Fruit fly (Drosophila melanogaster) whole organism, wandering third instar larva: ENCODE data around the gene CG33303.

Source experiments
- CG32264 ChIP-seq: fragments of 200-800 bp; sonication (Bioruptor generic); optimal IDR thresholded peaks from 2 replicates; lab custom pipeline; 2016; ENCODE audit warnings: missing biosample characterization, missing genetic modification characterization
- CG9705 ChIP-seq: fragments of 200-800 bp; sonication (Bioruptor generic); optimal IDR thresholded peaks from 2 replicates; lab custom pipeline; 2018; ENCODE audit warnings: missing biosample characterization, mild to moderate bottlenecking, missing genetic modification characterization
- Dif ChIP-seq: fragments of 200-275, 200-300 bp; sonication (Bioruptor generic); optimal IDR thresholded peaks from 2 replicates; lab custom pipeline; 2018; ENCODE audit warnings: missing biosample characterization, missing genetic modification characterization; ENCODE audit not compliant: partially characterized antibody
- HLH106 ChIP-seq: fragments of 200-800 bp; optimal IDR thresholded peaks from 3 replicates; lab custom pipeline; 2019; ENCODE audit warnings: missing biosample characterization, mild to moderate bottlenecking, missing genetic modification characterization, moderate library complexity
- Hnf4 ChIP-seq: fragments of 200-800 bp; sonication (Bioruptor generic); optimal IDR thresholded peaks from 2 replicates; lab custom pipeline; 2016; ENCODE audit warnings: missing biosample characterization, mild to moderate bottlenecking, missing genetic modification characterization
- Hr78 ChIP-seq: fragments of >200 bp; optimal IDR thresholded peaks from 2 replicates; lab custom pipeline; 2017; ENCODE audit warnings: missing biosample characterization, missing genetic modification characterization
- Hr83 ChIP-seq: fragments of 200-300 bp; sonication (Bioruptor generic); optimal IDR thresholded peaks from 2 replicates; lab custom pipeline; 2016; ENCODE audit warnings: missing biosample characterization, mild to moderate bottlenecking, missing genetic modification characterization, moderate library complexity; ENCODE audit not compliant: poor library complexity, severe bottlenecking
- Jra ChIP-seq: sonication (Bioruptor generic); optimal IDR thresholded peaks from 2 replicates; lab custom pipeline; 2016; ENCODE audit warnings: missing biosample characterization, missing genetic modification characterization
- Myc ChIP-seq: fragments of >200 bp; optimal IDR thresholded peaks from 2 replicates; lab custom pipeline; 2017
- OdsH ChIP-seq: fragments of 200-800 bp; sonication (Bioruptor generic); optimal IDR thresholded peaks from 2 replicates; lab custom pipeline; 2016; ENCODE audit warnings: missing biosample characterization, mild to moderate bottlenecking, missing genetic modification characterization
- Sp1 ChIP-seq: fragments of 200-800 bp; sonication (Bioruptor generic); optimal IDR thresholded peaks from 3 replicates; lab custom pipeline; 2019; ENCODE audit warnings: missing biosample characterization, mild to moderate bottlenecking, missing genetic modification characterization, moderate library complexity
- brk ChIP-seq: fragments of 200-800 bp; sonication (Bioruptor generic); optimal IDR thresholded peaks from 2 replicates; lab custom pipeline; 2016; ENCODE audit warnings: missing biosample characterization, mild to moderate bottlenecking, missing genetic modification characterization
- dl ChIP-seq, 2 experiments: fragments of 175-275, 200-275 bp in 1 of 2; fragments of 200-275 bp in 1 of 2; sonication (Bioruptor generic); optimal IDR thresholded peaks; lab custom pipeline; 2018; ENCODE audit warnings: mild to moderate bottlenecking in 2 of 2, missing biosample characterization in 2 of 2, missing genetic modification characterization in 2 of 2, moderate library complexity in 2 of 2; ENCODE audit not compliant: partially characterized antibody in 2 of 2, insufficient read depth in 1 of 2
- dmrt93B ChIP-seq: fragments of 200-800 bp; sonication (Bioruptor generic); optimal IDR thresholded peaks from 2 replicates; lab custom pipeline; 2018; ENCODE audit warnings: missing biosample characterization, mild to moderate bottlenecking, missing genetic modification characterization
- dsf ChIP-seq: sonication (Bioruptor generic); optimal IDR thresholded peaks from 2 replicates; lab custom pipeline; 2016; ENCODE audit warnings: missing biosample characterization, missing genetic modification characterization, borderline replicate concordance
- ey ChIP-seq: fragments of 200-800 bp; sonication (Bioruptor generic); optimal IDR thresholded peaks from 2 replicates; lab custom pipeline; 2016; ENCODE audit warnings: missing biosample characterization, missing genetic modification characterization
- foxo ChIP-seq, 2 experiments: fragments of 200-800 bp; sonication (Bioruptor generic); optimal IDR thresholded peaks; 2 replicates in 1 of 2; 3 replicates in 1 of 2; lab custom pipeline; 2016 to 2017; ENCODE audit warnings: missing biosample characterization in 2 of 2, missing genetic modification characterization in 2 of 2
- fru ChIP-seq: fragments of 200-800 bp; sonication (Bioruptor generic); optimal IDR thresholded peaks from 3 replicates; lab custom pipeline; 2016; ENCODE audit warnings: missing biosample characterization, mild to moderate bottlenecking, missing genetic modification characterization
- psq ChIP-seq: fragments of 200-800 bp; sonication (Bioruptor generic); optimal IDR thresholded peaks from 3 replicates; lab custom pipeline; 2017; ENCODE audit warnings: missing biosample characterization, mild to moderate bottlenecking, missing genetic modification characterization, moderate library complexity
- rgr ChIP-seq: fragments of 200-800 bp; sonication (Bioruptor generic); optimal IDR thresholded peaks from 3 replicates; lab custom pipeline; 2016; ENCODE audit warnings: missing biosample characterization, mild to moderate bottlenecking, missing genetic modification characterization
- sage ChIP-seq: fragments of 200-800 bp; sonication (Bioruptor generic); optimal IDR thresholded peaks from 2 replicates; lab custom pipeline; 2016; ENCODE audit warnings: missing biosample characterization, mild to moderate bottlenecking, missing genetic modification characterization
- tai ChIP-seq: sonication (Bioruptor generic); optimal IDR thresholded peaks from 2 replicates; lab custom pipeline; 2016; ENCODE audit warnings: missing biosample characterization, missing genetic modification characterization
- usp ChIP-seq: fragments of >200 bp; optimal IDR thresholded peaks from 2 replicates; lab custom pipeline; 2017; ENCODE audit warnings: missing biosample characterization, missing genetic modification characterization
- woc ChIP-seq: sonication (Bioruptor generic); optimal IDR thresholded peaks from 2 replicates; lab custom pipeline; 2016; ENCODE audit warnings: missing biosample characterization, mild to moderate bottlenecking, missing genetic modification characterization

CG33303 gene

DNA sequence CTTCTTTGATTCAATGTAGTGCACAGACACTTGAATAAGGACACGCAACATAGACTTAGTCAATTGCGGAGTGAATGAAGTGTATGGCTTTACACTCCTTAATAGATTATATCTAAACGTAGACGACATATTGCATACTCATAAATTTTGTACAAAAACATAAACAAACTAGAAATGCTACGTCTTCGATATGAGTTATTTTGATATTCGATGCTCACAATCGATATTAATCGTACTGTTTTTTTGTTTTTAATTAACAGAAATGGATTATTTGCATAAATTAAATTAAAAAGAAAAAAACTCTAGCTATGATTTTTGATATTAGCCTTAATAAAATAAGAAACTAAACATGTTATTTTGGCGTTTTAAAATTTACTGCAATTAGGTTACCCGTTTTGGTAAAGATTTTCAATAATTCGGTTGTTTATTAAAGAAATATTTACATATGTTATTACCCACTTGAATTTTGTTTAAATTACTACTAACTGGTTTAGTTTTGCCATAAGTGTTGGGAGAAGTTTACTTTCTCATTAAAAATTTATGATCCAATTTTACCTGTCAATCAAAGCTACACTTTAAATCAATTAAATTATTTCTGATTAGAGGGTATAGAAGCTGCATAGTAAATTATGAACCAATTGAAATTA is 29.6 kb upstream of the CG33303 start, which contains the start of the genes CG17768, LSm-4 and Ir31a:
CG17768 (minus strand) TSS at position 196 of the 647 bp plus-strand sequence.
LSm-4 (minus strand) TSS at position 196 of the 647 bp plus-strand sequence.
Ir31a (plus strand) TSS at position 558 of the 647 bp plus-strand sequence.
- TF ChIP-seq woc (peak; percentile 7), Dif (GFP tag; lab: Kevin White, UChicago) (no peak)
- TF ChIP-seq, all 38 proteins: peak for 1

DNA sequence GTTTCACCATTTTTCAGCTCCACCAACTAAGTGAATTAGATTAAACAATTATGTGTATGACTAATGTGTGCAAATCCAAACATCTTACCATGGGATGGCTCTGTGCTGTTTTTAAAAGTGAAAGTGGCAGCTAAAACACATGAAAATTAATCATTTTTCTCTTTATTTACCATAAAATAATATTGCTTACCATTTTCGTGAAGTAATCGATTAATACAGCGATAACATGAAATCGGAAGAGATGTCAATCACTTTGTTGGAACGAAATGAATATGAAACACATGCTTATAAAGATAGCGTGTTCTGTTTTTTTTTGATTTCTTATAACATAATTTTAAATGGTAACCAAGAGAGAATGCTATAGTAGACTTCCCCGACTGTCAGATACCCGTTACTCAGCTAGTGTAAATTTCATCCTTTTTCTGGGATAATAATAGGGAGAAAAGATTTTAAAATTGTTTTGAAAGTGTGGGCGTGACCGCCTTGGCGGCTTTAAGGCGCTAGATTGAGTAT is 28.3 kb upstream of the CG33303 start:
- TF ChIP-seq Sp1 (GFP tag; lab: Kevin White, UChicago) (no peak), Myc (lab: Kevin White, UChicago) (peak; percentile 7), Hr78 (GFP tag; lab: Kevin White, UChicago) (no peak), tai (no peak), CG32264 (no peak), woc (peak; percentile 40), ey (GFP tag; lab: Kevin White, UChicago) (no peak)

DNA sequence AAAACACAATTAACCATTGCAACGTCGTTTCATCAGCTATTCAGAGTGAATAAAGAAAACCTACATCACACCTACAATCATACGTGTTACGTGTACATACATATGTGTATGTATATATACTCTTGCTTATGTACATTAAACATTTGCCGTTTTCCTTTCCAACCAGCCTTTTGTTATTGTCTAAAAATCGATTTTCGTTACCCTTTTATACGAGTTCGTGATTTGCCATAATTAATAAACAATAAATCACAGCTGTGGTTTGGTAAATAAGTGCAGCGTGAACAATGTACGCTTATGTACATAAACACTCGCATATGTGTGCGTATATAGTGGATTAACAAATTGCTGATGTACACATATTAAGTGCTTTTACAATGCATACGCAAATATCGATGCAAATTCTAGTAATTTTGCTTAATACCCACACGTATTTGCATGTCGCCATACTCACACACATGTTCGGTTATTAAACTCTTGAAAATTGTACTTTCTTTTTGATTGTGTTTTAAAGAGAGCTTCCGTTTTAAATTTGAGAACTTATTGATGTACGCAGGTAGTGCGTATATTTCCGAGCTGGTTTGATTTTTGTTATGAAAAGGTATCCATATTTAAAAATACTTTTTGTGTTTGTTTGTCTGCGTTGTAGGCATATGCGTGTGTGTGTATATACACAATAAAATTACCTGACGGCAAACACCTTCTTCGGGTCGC is 21.5 kb upstream of the CG33303 start:
- TF ChIP-seq brk (GFP tag; lab: Kevin White, UChicago) (no peak), tai (peak; percentile 4), Jra (GFP tag; lab: Kevin White, UChicago) (peak; percentile 36)

DNA sequence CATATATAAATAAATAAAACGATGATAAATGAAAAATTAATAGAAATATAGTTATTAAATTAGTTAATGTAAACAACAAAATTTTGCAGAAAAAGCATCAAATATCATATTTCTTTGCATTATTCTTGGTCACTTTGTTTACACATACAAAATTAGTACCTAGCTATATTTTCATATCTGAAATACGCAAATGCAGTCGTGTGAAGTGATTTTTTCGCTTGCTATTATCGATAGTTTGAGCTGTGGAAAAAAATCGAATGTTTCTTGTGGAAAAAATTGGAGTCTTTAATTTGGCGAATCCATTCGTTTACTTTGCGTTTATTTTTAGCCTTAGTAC is 20.9 kb upstream of the CG33303 start, which contains the start of gene Cnot4:
Cnot4 (plus strand) TSS at position 229 of the 337 bp plus-strand sequence.
- TF ChIP-seq HLH106 = no peak
- no peak for TF ChIP-seq Sp1 (GFP tag; lab: Kevin White, UChicago)
- peak; percentile 53 for TF ChIP-seq Myc (lab: Kevin White, UChicago)
- peak; percentile 13 for TF ChIP-seq woc
- no peak for TF ChIP-seq Hr78 (GFP tag; lab: Kevin White, UChicago)

DNA sequence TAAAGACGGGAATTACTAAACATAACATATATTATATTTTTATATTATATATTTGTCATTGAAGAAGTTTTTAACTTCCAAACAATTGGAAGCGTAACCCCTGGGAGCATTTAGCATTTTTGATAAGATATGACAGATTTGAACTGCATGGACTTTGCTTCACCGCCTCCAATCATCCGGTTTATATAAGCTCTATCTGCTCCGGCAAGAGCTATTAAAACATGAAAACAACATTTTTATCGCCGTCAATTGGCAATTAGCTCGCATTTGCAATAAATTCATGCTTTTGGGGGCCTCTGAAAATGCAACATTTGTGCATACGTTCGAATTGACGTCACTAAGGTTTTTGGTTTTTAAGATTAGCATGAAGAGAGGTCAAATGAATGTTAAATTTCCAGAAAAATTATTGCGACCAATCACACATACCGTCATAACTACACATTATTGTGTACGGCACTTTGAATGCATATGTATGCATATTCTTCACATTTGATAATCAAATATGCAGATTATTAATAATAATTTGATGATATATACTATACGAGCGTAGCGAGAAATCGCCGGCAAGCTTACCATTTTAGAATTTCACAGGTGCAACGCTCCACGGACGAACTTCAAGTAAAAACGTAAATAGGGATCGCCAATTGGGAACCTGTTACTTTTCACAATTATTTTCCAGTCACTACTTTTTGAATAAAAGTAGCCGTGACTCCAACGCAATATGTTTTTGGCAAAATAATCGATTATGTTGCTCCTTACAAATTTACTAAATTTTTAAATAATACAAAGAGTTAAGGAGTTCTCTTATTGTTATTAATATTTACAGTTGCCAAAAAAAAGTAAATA is 20.3 kb upstream of the CG33303 start, which contains the start of gene Mdh1:
Mdh1 (minus strand) TSS at position 691 of the 846 bp plus-strand sequence.
- no peak for TF ChIP-seq dmrt93B (GFP tag; lab: Kevin White, UChicago)
- peak in 1 of 2 experiments; percentile 11 for TF ChIP-seq dl (GFP tag; optimal IDR thresholded peaks at IDR 0.05; lab: Kevin White, UChicago; ENCODE audit: insufficient read depth in 1 of 2, partially characterized antibody in 2 of 2)
- no peak for TF ChIP-seq psq (GFP tag; lab: Kevin White, UChicago)
- peak; percentile 52 for TF ChIP-seq brk (GFP tag; lab: Kevin White, UChicago)
- peak; percentile 14 for TF ChIP-seq OdsH (GFP tag; lab: Kevin White, UChicago)
- peak; percentile 13 for TF ChIP-seq rgr
- no peak for TF ChIP-seq dsf
- TF ChIP-seq woc = peak; percentile 6
- TF ChIP-seq foxo (GFP tag; optimal IDR thresholded peaks at IDR 0.05; lab: Kevin White, UChicago) = no peak
- peak; percentile 10 for TF ChIP-seq Hnf4 (GFP tag; lab: Kevin White, UChicago)
- no peak for TF ChIP-seq CG9705 (GFP tag; lab: Kevin White, UChicago)
- no peak for TF ChIP-seq fru (GFP tag; lab: Kevin White, UChicago)
- TF ChIP-seq usp (GFP tag; lab: Kevin White, UChicago) = no peak
- TF ChIP-seq sage (GFP tag; lab: Kevin White, UChicago) = peak; percentile 37
- TF ChIP-seq Hr83 (GFP tag; lab: Kevin White, UChicago) = no peak
- no peak for TF ChIP-seq Hr78 (GFP tag; lab: Kevin White, UChicago)
- TF ChIP-seq CG32264 = no peak
- TF ChIP-seq, all 38 proteins: peak for 7

DNA sequence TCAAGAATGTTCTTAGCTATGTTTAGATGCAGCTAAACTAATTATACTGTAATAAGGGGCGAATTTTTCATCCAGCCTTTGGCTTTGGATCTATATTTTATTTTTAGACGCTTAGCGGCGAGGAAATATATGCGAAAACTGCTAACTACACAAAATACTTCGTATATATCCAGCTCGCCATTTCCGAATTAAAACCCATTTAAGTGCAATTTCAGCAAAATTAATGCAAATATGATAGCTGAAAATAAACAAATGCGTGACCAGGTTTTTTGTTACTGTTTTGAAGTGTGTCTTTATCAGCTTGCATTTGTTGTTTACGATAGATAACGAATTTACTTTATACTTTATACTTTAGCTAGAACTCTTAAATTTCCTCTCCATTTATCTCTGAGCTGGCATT is 19.5 kb upstream of the CG33303 start:
- TF ChIP-seq tai = peak; percentile 31
- TF ChIP-seq sage (GFP tag; lab: Kevin White, UChicago) = no peak
